Fruit fly (Drosophila melanogaster) whole organism, embryonic: ENCODE data around the gene Syx4.
A peak's percentile ranks its signal among the peaks of the same experiment; 100 is the strongest.

Experiments used
- Asciz ChIP-seq: fragments of 200-800 bp; sonication (Bioruptor generic); optimal IDR thresholded peaks from 2 replicates; lab custom pipeline; 2017; ENCODE audit warnings: missing biosample characterization, mild to moderate bottlenecking, missing genetic modification characterization, missing genetic modification reagents
- CG11456 ChIP-seq: fragments of 200-800 bp; sonication (Bioruptor generic); IDR thresholded peaks from 3 replicates; pipeline ENCODE4 v1.3.6; 2022; ENCODE audit warnings: missing biosample characterization, missing genetic modification characterization
- CG11695 ChIP-seq: fragments of 200-800 bp; sonication (Bioruptor generic); IDR thresholded peaks from 3 replicates; pipeline ENCODE4 v1.3.6; 2022; ENCODE audit warnings: missing biosample characterization, missing genetic modification characterization
- CG12219 ChIP-seq: fragments of 200-800 bp; sonication (Bioruptor generic); optimal IDR thresholded peaks from 3 replicates; lab custom pipeline; 2018; ENCODE audit warnings: missing biosample characterization, mild to moderate bottlenecking, missing genetic modification characterization
- CG13624 ChIP-seq: fragments of 200-800 bp; sonication (Bioruptor generic); optimal IDR thresholded peaks from 2 replicates; lab custom pipeline; 2016; ENCODE audit warnings: missing biosample characterization, missing genetic modification characterization
- CG14860 ChIP-seq: fragments of 200-800 bp; sonication (Bioruptor generic); IDR thresholded peaks from 3 replicates; pipeline ENCODE4 v1.3.6; 2022; ENCODE audit warnings: missing biosample characterization, missing genetic modification characterization; ENCODE audit not compliant: partially characterized antibody
- CG1602 ChIP-seq: fragments of 200-800 bp; sonication (Bioruptor generic); optimal IDR thresholded peaks from 3 replicates; lab custom pipeline; 2016; ENCODE audit warnings: missing biosample characterization, missing genetic modification characterization
- CG1603 ChIP-seq: fragments of 200-800 bp; sonication (Bioruptor generic); optimal IDR thresholded peaks from 2 replicates; lab custom pipeline; 2019; ENCODE audit warnings: missing biosample characterization, mild to moderate bottlenecking, missing genetic modification characterization, moderate library complexity
- CG2116 ChIP-seq: fragments of 200-800 bp; sonication (Bioruptor generic); optimal IDR thresholded peaks from 3 replicates; lab custom pipeline; 2018; ENCODE audit warnings: missing biosample characterization, mild to moderate bottlenecking, missing genetic modification characterization
- CG2199 ChIP-seq: fragments of 200-800 bp; sonication (Bioruptor generic); IDR thresholded peaks from 3 replicates; pipeline ENCODE4 v1.3.6; 2022; ENCODE audit warnings: missing biosample characterization, missing genetic modification characterization
- CG30403 ChIP-seq: fragments of 200-800 bp; sonication (Bioruptor generic); optimal IDR thresholded peaks from 3 replicates; lab custom pipeline; 2016; ENCODE audit warnings: missing biosample characterization, missing genetic modification characterization
- CG31224 ChIP-seq: fragments of 200-800 bp; sonication (Bioruptor generic); IDR thresholded peaks from 2 replicates; pipeline ENCODE4 v1.3.6; 2022; ENCODE audit warnings: missing biosample characterization, missing genetic modification characterization
- CG3726 ChIP-seq: fragments of 200-800 bp; sonication (Bioruptor generic); IDR thresholded peaks from 3 replicates; pipeline ENCODE4, ENCODE4 v1.3.6; 2022; ENCODE audit warnings: missing biosample characterization, missing genetic modification characterization
- CG7372 ChIP-seq: fragments of 200-800 bp; sonication (Bioruptor generic); IDR thresholded peaks from 2 replicates; pipeline ENCODE4 v1.3.6; 2022; ENCODE audit warnings: missing biosample characterization, missing genetic modification characterization
- CHES-1-like ChIP-seq: fragments of 200-800 bp; sonication (Bioruptor generic); optimal IDR thresholded peaks from 2 replicates; lab custom pipeline; 2016; ENCODE audit warnings: missing biosample characterization, missing genetic modification characterization
- CkIIα-i1 ChIP-seq: fragments of 200-800 bp; sonication (Bioruptor generic); IDR thresholded peaks from 2 replicates; pipeline ENCODE4 v1.3.6; 2022; ENCODE audit warnings: missing biosample characterization, missing genetic modification characterization
- Deaf1 ChIP-seq: fragments of 200-800 bp; optimal IDR thresholded peaks from 3 replicates; lab custom pipeline; 2019; ENCODE audit warnings: missing biosample characterization, mild to moderate bottlenecking, missing genetic modification characterization, moderate library complexity
- Dp ChIP-seq: fragments of 200-800 bp; sonication (Bioruptor generic); optimal IDR thresholded peaks from 2 replicates; lab custom pipeline; 2018; ENCODE audit warnings: missing biosample characterization, mild to moderate bottlenecking, missing genetic modification characterization, moderate library complexity
- Ets65A ChIP-seq: fragments of 200-800 bp; sonication (Bioruptor generic); peaks from one replicate; lab custom pipeline; 2016; ENCODE audit warnings: missing biosample characterization, missing genetic modification characterization
- HLH4C ChIP-seq: fragments of 200-800 bp; sonication (Bioruptor generic); IDR thresholded peaks from 3 replicates; pipeline ENCODE4 v1.3.6; 2022; ENCODE audit warnings: missing biosample characterization, missing genetic modification characterization; ENCODE audit not compliant: partially characterized antibody
- Hey ChIP-seq: fragments of 200-800 bp; sonication (Bioruptor generic); optimal IDR thresholded peaks from 3 replicates; lab custom pipeline; 2018; ENCODE audit warnings: missing biosample characterization, mild to moderate bottlenecking, missing genetic modification characterization
- Hmx ChIP-seq: fragments of 200-800 bp; sonication (Bioruptor generic); optimal IDR thresholded peaks from 2 replicates; lab custom pipeline; 2016; ENCODE audit warnings: missing biosample characterization, missing genetic modification characterization
- Hr3 ChIP-seq: fragments of 200-800 bp; sonication (Bioruptor generic); optimal IDR thresholded peaks from 3 replicates; lab custom pipeline; 2016; ENCODE audit warnings: missing biosample characterization, missing genetic modification characterization
- NC2α ChIP-seq: fragments of 200-800 bp; sonication (Bioruptor generic); optimal IDR thresholded peaks from 2 replicates; lab custom pipeline; 2016; ENCODE audit warnings: missing biosample characterization, missing genetic modification characterization
- NK7.1 ChIP-seq: fragments of 200-800 bp; sonication (Bioruptor generic); optimal IDR thresholded peaks from 3 replicates; lab custom pipeline; 2016; ENCODE audit warnings: missing biosample characterization, missing genetic modification characterization
- Opbp ChIP-seq: fragments of 200-800 bp; sonication (Bioruptor generic); IDR thresholded peaks from 3 replicates; pipeline ENCODE4 v1.3.6; 2022; ENCODE audit warnings: missing biosample characterization, missing genetic modification characterization; ENCODE audit not compliant: partially characterized antibody
- Poxn ChIP-seq: fragments of 200-800 bp; sonication (Bioruptor generic); IDR thresholded peaks from 2 replicates; pipeline ENCODE4 v1.3.6; 2022; ENCODE audit warnings: missing biosample characterization, missing genetic modification characterization
- Ssrp ChIP-seq: fragments of 200-800 bp; sonication (Bioruptor generic); optimal IDR thresholded peaks from 2 replicates; lab custom pipeline; 2018; ENCODE audit warnings: missing biosample characterization, mild to moderate bottlenecking, missing genetic modification characterization, moderate library complexity
- Stat92E ChIP-seq, 3 experiments: fragments of >200 bp in 2 of 3; fragments of 200-800 bp in 1 of 3; sonication (Bioruptor generic) in 1 of 3; optimal IDR thresholded peaks; 2 replicates each; lab custom pipeline; 2017 to 2019; ENCODE audit warnings: missing biosample characterization in 3 of 3, missing genetic modification characterization in 3 of 3, mild to moderate bottlenecking in 1 of 3, moderate library complexity in 1 of 3
- al ChIP-seq: fragments of 200-800 bp; sonication (Bioruptor generic); IDR thresholded peaks from 2 replicates; pipeline ENCODE4 v1.3.6; 2022; ENCODE audit warnings: missing biosample characterization, missing genetic modification characterization
- bsh ChIP-seq, 2 experiments: fragments of 200-800 bp; sonication (Bioruptor generic); optimal IDR thresholded peaks; 2 replicates each; lab custom pipeline; 2017 to 2018; ENCODE audit warnings: mild to moderate bottlenecking in 2 of 2, missing biosample characterization in 2 of 2, missing genetic modification characterization in 2 of 2, moderate library complexity in 1 of 2
- cas ChIP-seq: fragments of 200-800 bp; sonication (Bioruptor generic); IDR thresholded peaks from 2 replicates; pipeline ENCODE4 v1.3.6; 2022; ENCODE audit warnings: missing biosample characterization, missing genetic modification characterization
- chif ChIP-seq, 2 experiments: fragments of 200-800 bp; sonication (Bioruptor generic); optimal IDR thresholded peaks; 3 replicates each; lab custom pipeline; 2016; ENCODE audit warnings: missing biosample characterization in 2 of 2, missing genetic modification characterization in 2 of 2
- ci ChIP-seq: fragments of 200-800 bp; sonication (Bioruptor generic); IDR thresholded peaks from 3 replicates; pipeline ENCODE4 v1.3.6; 2022; ENCODE audit warnings: missing biosample characterization, missing genetic modification characterization
- dan ChIP-seq: fragments of 200-800 bp; sonication (Bioruptor generic); IDR thresholded peaks from 2 replicates; pipeline ENCODE4 v1.3.6; 2022; ENCODE audit warnings: missing biosample characterization, missing genetic modification characterization
- ems ChIP-seq: fragments of 200-800 bp; sonication (Bioruptor generic); optimal IDR thresholded peaks from 3 replicates; lab custom pipeline; 2016; ENCODE audit warnings: missing biosample characterization, missing genetic modification characterization
- en ChIP-seq: fragments of 200-800 bp; sonication (Bioruptor generic); optimal IDR thresholded peaks from 2 replicates; lab custom pipeline; 2016; ENCODE audit warnings: missing biosample characterization, missing genetic modification characterization
- ham ChIP-seq: fragments of 200-800 bp; sonication (Bioruptor generic); IDR thresholded peaks from 2 replicates; pipeline ENCODE4 v1.3.6; 2022; ENCODE audit warnings: missing biosample characterization, missing genetic modification characterization
- hb ChIP-seq: fragments of 200-800 bp; sonication (Bioruptor generic); IDR thresholded peaks from 3 replicates; pipeline ENCODE4 v1.3.6; 2022; ENCODE audit warnings: missing biosample characterization, missing genetic modification characterization; ENCODE audit not compliant: partially characterized antibody
- lov ChIP-seq, 2 experiments: fragments of 200-800 bp in 1 of 2; fragments of >200 bp in 1 of 2; sonication (Bioruptor generic) in 1 of 2; IDR thresholded peaks in 1 of 2; optimal IDR thresholded peaks in 1 of 2; 2 replicates in 1 of 2; 3 replicates in 1 of 2; pipeline versions ENCODE4 v1.3.6 to Lab custom; 2017 to 2022; ENCODE audit warnings: missing biosample characterization in 1 of 2, missing genetic modification characterization in 1 of 2
- mld ChIP-seq: fragments of 200-800 bp; sonication (Bioruptor generic); IDR thresholded peaks from 3 replicates; pipeline ENCODE4 v1.3.6; 2022; ENCODE audit warnings: missing biosample characterization, missing genetic modification characterization; ENCODE audit not compliant: partially characterized antibody
- nau ChIP-seq: fragments of 200-800 bp; sonication (Bioruptor generic); optimal IDR thresholded peaks from 3 replicates; lab custom pipeline; 2017; ENCODE audit warnings: missing biosample characterization, mild to moderate bottlenecking, missing genetic modification characterization, missing genetic modification reagents
- nerfin-2 ChIP-seq: fragments of 200-800 bp; sonication (Bioruptor generic); IDR thresholded peaks from 2 replicates; pipeline ENCODE4 v1.3.6; 2022; ENCODE audit warnings: missing biosample characterization, missing genetic modification characterization; ENCODE audit not compliant: partially characterized antibody
- nmo ChIP-seq: fragments of 200-800 bp; sonication (Bioruptor generic); optimal IDR thresholded peaks from 2 replicates; lab custom pipeline; 2018; ENCODE audit warnings: missing biosample characterization, mild to moderate bottlenecking, missing genetic modification characterization, moderate library complexity
- pfk ChIP-seq: fragments of 200-800 bp; sonication (Bioruptor generic); optimal IDR thresholded peaks from 2 replicates; lab custom pipeline; 2018; ENCODE audit warnings: missing biosample characterization, mild to moderate bottlenecking, missing genetic modification characterization, moderate library complexity
- row ChIP-seq: fragments of 200-800 bp; sonication (Bioruptor generic); IDR thresholded peaks from 3 replicates; pipeline ENCODE4 v1.3.6; 2022; ENCODE audit warnings: missing biosample characterization, missing genetic modification characterization
- sob ChIP-seq: fragments of 200-800 bp; sonication (Bioruptor generic); IDR thresholded peaks from 2 replicates; pipeline ENCODE4 v1.3.6; 2022; ENCODE audit warnings: missing biosample characterization, missing genetic modification characterization
- twi ChIP-seq: fragments of 200-800 bp; optimal IDR thresholded peaks from 2 replicates; lab custom pipeline; 2019; ENCODE audit warnings: missing biosample characterization, mild to moderate bottlenecking, missing genetic modification characterization, moderate library complexity
- unc-4 ChIP-seq: fragments of 200-800 bp; sonication (Bioruptor generic); IDR thresholded peaks from 2 replicates; pipeline ENCODE4 v1.3.6; 2022; ENCODE audit warnings: missing biosample characterization, missing genetic modification characterization; ENCODE audit not compliant: partially characterized antibody
- zen ChIP-seq: fragments of 200-800 bp; sonication (Bioruptor generic); optimal IDR thresholded peaks from 3 replicates; lab custom pipeline; 2018; ENCODE audit warnings: missing biosample characterization, mild to moderate bottlenecking, missing genetic modification characterization, moderate library complexity

Syx4 gene

DNA sequence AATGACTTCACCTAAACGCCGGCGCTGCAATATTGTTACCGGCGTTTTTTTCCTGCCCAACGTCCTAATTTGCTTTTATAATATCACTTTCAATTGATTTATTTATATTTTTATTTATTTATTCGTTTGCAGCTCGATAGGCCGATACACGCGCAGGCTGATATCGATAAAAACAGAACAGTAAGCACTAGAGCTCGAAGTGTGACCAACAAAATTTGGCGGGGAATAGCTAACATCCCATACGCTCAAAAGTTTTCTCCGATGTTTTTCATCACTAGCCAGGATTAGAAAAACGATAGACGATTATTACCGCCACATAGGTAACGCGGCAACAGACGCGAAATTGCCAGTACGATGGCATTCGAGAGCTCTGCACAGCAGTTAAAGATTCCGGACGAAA lies 30.1 kb downstream of the Syx4 start, which contains the start of the genes CG2685 and CG2694 (continued):
- TF ChIP-seq CkIIα-i1 (GFP tag; lab: Robert Waterston, UW), result no peak
- no peak for TF ChIP-seq Ssrp (tag; lab: Kevin White, UChicago)
- TF ChIP-seq Opbp (GFP tag; lab: Robert Waterston, UW), result peak; percentile 81
- TF ChIP-seq Deaf1 (tag; lab: Kevin White, UChicago), result no peak
- TF ChIP-seq HLH4C (GFP tag; lab: Robert Waterston, UW), result peak; percentile 79
- TF ChIP-seq ci, result peak; percentile 11; the same call in 1 of the 3 replicates
- no peak for TF ChIP-seq CG7372 (GFP tag; lab: Robert Waterston, UW)
- peak; percentile 65 for TF ChIP-seq row (GFP tag; lab: Robert Waterston, UW)
- no peak for TF ChIP-seq CG31224
- no peak for TF ChIP-seq CHES-1-like (GFP tag; lab: Kevin White, UChicago)
- peak; percentile 46 for TF ChIP-seq sob
- TF ChIP-seq NC2α (GFP tag; lab: Kevin White, UChicago), result no peak
- TF ChIP-seq lov (optimal IDR thresholded peaks at IDR 0.05; lab: Kevin White, UChicago), result no peak
- no peak for TF ChIP-seq lov (GFP tag; IDR thresholded peaks at IDR 0.05; lab: Robert Waterston, UW)
- TF ChIP-seq cas (GFP tag; lab: Robert Waterston, UW), result no peak
- no peak for TF ChIP-seq CG12219 (GFP tag; lab: Kevin White, UChicago)
- peak; percentile 70 for TF ChIP-seq Dp
- no peak for TF ChIP-seq CG2199 (GFP tag; lab: Robert Waterston, UW)
- TF ChIP-seq bsh (GFP tag; optimal IDR thresholded peaks at IDR 0.05; lab: Kevin White, UChicago), result no peak
- TF ChIP-seq ems, result no peak
- no peak for TF ChIP-seq CG11695 (GFP tag; lab: Robert Waterston, UW)
- TF ChIP-seq al, result no peak
- TF ChIP-seq mld (GFP tag; lab: Robert Waterston, UW), result peak; percentile 57; the same call in 2 of the 3 replicates
- TF ChIP-seq CG1602 (GFP tag; lab: Kevin White, UChicago), result no peak
- TF ChIP-seq CG11456, result no peak
- peak; percentile 65 for TF ChIP-seq CG14860
- TF ChIP-seq pfk (GFP tag; lab: Kevin White, UChicago), result no peak
- no peak for TF ChIP-seq dan (GFP tag; lab: Robert Waterston, UW)
- TF ChIP-seq CG1603 (tag; lab: Kevin White, UChicago), result peak; percentile 50
- peak; percentile 7 for TF ChIP-seq CG30403 (GFP tag; lab: Kevin White, UChicago)
- TF ChIP-seq Poxn (GFP tag; lab: Robert Waterston, UW), result no peak
- TF ChIP-seq unc-4 (GFP tag; lab: Robert Waterston, UW), result peak; percentile 75
- no peak for TF ChIP-seq chif (GFP tag; optimal IDR thresholded peaks at IDR 0.05; lab: Kevin White, UChicago)
- no peak for TF ChIP-seq Stat92E (GFP tag; optimal IDR thresholded peaks at IDR 0.05; lab: Kevin White, UChicago)
- no peak for TF ChIP-seq Hmx (GFP tag; lab: Kevin White, UChicago)
- no peak for TF ChIP-seq nau (GFP tag; lab: Kevin White, UChicago)
- TF ChIP-seq CG13624 (GFP tag; lab: Kevin White, UChicago), result no peak
- no peak for TF ChIP-seq en (GFP tag; lab: Kevin White, UChicago)
- no peak for TF ChIP-seq Asciz (GFP tag; lab: Kevin White, UChicago)
- peak; percentile 42 for TF ChIP-seq Ets65A (GFP tag; lab: Kevin White, UChicago)
- no peak for TF ChIP-seq NK7.1 (GFP tag; lab: Kevin White, UChicago)
- TF ChIP-seq CG3726 (GFP tag; lab: Robert Waterston, UW), result no peak
- no peak for TF ChIP-seq Hey (tag; lab: Kevin White, UChicago)
- no peak for TF ChIP-seq ham (GFP tag; lab: Robert Waterston, UW)
- peak; percentile 10 for TF ChIP-seq nmo (GFP tag; lab: Kevin White, UChicago)
- TF ChIP-seq hb, result peak; percentile 60; the same call in 1 of the 3 replicates
- TF ChIP-seq Hr3 (GFP tag; lab: Kevin White, UChicago), result no peak
- peak; percentile 58; the same call in 1 of the 2 replicates for TF ChIP-seq nerfin-2 (GFP tag; lab: Robert Waterston, UW)
- TF ChIP-seq zen (tag; lab: Kevin White, UChicago), result peak; percentile 9
- TF ChIP-seq twi (tag; lab: Kevin White, UChicago), result no peak
- TF ChIP-seq CG2116, result peak; percentile 48
